Worm (Caenorhabditis elegans) whole organism, L4/young adult: ENCODE results near the gene dyn-1.

Experiments
- W03F9.2 ChIP-seq: fragments of 150-350 bp; optimal IDR thresholded peaks from 2 replicates; lab custom pipeline; 2014; ENCODE audit warnings: missing biosample characterization, missing genetic modification characterization
- dao-5 ChIP-seq: sonication (generic microtip); optimal IDR thresholded peaks from 2 replicates; lab custom pipeline; 2016; ENCODE audit warnings: missing genotype, missing genetic modification characterization, moderate library complexity, missing compliant biosample characterization
- him-1 ChIP-seq: sonication (generic microtip); optimal IDR thresholded peaks from 2 replicates; lab custom pipeline; 2016; ENCODE audit warnings: missing genotype, missing genetic modification reagents, missing genetic modification characterization, missing compliant biosample characterization

The dyn-1 gene

DNA sequence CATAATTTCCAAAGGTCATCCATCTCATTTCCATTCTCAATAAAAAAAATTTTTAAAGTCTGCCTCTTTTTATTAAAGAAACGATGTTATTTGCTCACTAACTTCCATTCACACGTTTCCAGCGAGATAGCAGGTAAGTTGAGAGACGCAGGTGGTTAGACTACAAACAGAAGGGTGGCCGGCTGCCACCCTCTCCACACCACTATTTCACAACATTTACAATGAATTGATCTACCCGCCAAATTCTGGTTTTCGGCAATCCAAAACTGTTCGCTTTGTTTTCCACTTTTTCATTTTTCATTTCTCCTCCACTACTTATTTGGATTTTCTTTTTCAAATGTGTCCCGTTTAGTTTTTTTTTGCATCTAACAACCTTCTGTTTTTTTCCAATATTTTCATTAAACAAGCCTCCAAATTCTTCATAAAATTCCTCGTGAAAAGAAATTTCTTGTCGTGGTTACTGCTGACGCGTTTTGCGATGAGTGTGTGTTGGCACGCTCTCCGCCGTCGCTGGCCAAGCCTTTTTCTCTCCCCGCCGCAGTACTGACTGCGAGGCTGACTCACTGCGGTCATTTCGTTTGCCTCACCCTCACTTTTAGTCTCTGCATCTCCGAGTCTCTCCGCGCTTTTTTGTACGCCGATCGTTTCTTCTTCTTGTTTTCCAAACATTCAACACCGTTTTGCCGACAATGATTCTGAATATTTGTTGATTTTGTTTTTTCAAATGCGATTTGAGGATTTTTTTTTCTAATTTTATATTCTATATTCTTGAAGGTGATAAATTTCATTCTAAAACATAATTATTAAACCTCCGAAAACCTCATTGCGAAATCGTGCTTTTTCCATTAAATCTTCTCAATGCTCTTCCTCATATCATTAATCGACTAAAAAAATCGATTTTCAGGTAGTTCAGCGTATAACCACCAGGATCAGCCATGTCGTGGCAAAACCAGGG is at the start of gene dyn-1:
dyn-1 (plus strand) TSS at position 905 of the 955 bp plus-strand sequence.
- no peak for TF ChIP-seq dao-5 (tag; lab: Kevin White, UChicago)
- no peak for TF ChIP-seq him-1 (tag; lab: Kevin White, UChicago)
- TF ChIP-seq W03F9.2 (tag; lab: Kevin White, UChicago): peak; percentile 14

DNA sequence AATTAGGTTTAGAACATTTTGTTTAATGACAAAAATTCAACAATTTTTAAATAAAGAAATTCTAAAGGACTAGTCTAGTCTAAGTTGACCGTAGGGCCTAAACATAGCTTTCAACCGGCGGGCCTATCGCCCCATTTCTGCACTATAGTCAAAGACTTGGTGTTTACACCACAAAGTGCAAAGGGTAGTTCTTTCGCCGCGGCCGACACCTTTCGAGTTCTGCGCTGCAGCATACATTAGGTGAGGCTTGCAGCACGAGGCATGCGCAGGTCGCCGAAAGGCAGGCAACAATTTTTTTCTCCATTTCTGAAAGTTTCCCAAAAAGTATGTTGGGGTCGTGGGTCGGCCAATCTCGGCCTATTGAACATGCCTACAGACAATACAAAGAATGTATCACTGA is 40.2 kb upstream of the dyn-1 start:
- TF ChIP-seq dao-5 (tag; lab: Kevin White, UChicago) (no peak), him-1 (tag; lab: Kevin White, UChicago) (no peak), W03F9.2 (tag; lab: Kevin White, UChicago) (no peak)

DNA sequence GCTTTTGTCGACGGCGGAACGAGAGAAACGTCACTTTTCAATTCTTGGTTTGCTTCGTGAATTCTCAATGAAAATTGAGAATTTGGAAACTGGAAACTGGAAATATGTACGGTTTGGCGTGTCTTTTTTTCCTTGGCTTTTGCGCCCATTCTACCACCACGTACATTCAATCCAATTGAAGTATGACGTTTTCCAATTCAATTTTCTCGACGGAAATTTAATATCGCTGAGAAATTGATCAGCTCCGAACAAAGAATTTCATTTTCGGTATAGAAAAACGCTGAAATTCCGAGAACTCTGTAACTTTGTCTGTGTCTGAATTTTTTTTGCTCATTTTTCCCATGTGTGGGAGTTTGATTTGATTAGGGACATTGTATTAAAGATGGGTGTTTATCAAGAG is 35.4 kb upstream of the dyn-1 start:
- TF ChIP-seq him-1 (tag; lab: Kevin White, UChicago): no peak
- no peak for TF ChIP-seq dao-5 (tag; lab: Kevin White, UChicago)
- no peak for TF ChIP-seq W03F9.2 (tag; lab: Kevin White, UChicago)

DNA sequence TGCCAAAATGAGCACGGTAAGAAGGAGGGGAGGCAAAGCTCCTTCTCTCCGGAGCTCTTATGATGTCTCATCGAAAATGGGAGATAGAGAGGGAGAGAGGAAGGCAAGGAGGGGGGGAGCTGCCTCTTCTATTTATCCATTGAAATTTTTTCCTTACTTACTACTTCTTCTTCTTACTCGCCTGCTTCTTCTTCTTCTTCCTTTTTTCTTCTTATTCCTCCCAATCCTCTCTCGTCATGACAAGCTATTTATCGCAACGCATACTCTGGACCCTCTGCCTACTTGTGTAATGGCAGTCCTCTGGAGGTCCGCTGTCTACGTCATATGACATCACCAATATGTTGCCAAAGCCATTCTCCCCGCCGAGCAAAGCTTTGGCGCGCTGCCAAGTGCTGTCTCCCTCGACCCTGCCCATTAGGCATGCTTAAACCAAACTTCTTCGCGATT is 33.5 kb upstream of the dyn-1 start:
- TF ChIP-seq him-1 (tag; lab: Kevin White, UChicago) (peak; percentile 72), W03F9.2 (tag; lab: Kevin White, UChicago) (no peak), dao-5 (tag; lab: Kevin White, UChicago) (no peak)

DNA sequence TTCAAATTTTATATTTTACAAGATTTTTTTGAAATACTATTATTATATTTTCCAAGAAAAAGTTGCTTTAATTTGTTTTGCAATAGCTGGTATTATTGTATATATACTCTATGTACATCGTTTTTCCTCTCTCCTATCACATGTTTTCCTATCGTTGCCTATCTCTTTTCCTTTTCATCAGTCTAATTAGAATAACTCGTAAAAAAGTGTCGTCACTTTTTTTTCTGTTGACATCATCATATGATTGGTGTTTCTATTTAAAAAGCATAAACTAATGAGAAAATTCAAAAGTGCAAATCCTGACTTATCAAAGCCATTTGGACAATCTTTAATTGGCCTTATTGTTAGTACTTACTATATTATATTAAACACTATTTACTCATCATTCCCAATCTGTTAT is 32.7 kb upstream of the dyn-1 start:
- TF ChIP-seq him-1 (tag; lab: Kevin White, UChicago) (no peak), dao-5 (tag; lab: Kevin White, UChicago) (no peak), W03F9.2 (tag; lab: Kevin White, UChicago) (no peak)

DNA sequence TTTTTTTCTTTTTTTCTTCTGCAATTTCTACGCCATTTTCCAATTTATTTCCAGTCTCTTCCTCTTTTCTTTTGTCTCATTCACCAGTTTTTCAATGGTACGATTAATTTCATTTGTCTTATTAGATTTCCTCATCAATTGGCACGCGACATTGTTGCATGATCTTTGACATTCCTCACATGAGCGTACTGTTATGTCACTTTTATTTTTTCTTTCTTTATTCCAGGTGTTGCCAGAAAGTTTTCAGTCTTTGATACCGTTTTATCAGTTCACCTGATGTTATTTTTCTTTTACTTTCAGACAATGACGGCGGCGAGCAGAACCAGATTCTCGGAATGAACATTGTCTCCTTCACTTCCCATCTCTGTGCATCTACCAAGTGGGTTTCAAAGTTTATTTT is 31.3 kb upstream of the dyn-1 start, which contains the start of the genes olrn-1 and C02C6.14:
olrn-1 (plus strand) TSS at position 301 of the 400 bp plus-strand sequence.
C02C6.14 (plus strand) TSS at position 304 of the 400 bp plus-strand sequence.
- TF ChIP-seq W03F9.2 (tag; lab: Kevin White, UChicago): no peak
- no peak for TF ChIP-seq him-1 (tag; lab: Kevin White, UChicago)
- no peak for TF ChIP-seq dao-5 (tag; lab: Kevin White, UChicago)

DNA sequence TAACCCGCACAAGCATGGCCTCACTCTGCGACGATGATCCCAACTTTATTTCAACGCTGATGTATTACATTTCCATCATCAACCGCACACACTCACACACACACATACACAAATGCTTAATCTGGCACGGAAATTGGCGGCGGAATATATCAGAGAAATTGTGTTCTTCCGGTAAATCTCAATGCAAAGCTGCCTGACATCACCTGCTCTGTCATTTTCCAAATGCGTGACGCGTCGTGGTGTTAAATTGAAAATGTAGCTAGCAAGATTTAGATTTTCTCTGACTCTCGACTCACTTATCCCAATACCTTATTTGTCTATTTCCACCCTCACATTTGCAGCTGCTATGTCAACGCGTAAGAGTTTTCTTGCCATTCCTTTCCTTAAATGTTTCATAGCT is 29.4 kb upstream of the dyn-1 start:
- no peak for TF ChIP-seq him-1 (tag; lab: Kevin White, UChicago)
- TF ChIP-seq W03F9.2 (tag; lab: Kevin White, UChicago): no peak
- TF ChIP-seq dao-5 (tag; lab: Kevin White, UChicago): no peak

DNA sequence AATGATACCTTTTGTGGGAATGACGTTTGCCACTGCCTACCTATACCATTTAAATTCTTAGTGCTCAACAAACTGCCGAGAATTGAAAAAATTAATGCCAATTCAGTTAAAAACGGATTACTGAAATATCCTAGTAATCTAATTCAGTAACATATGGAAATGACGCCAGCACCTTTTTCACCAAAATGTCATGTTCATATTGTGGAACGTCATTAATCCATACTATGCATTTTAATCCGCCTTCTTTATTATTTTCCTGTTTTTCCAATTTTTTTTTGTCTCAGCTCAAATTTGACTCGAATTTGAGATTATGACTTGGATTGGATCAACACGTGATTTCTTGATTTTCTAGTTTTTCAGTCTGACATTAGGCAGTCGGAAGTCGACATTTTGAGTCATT is 27.3 kb upstream of the dyn-1 start:
- no peak for TF ChIP-seq W03F9.2 (tag; lab: Kevin White, UChicago)
- no peak for TF ChIP-seq him-1 (tag; lab: Kevin White, UChicago)
- TF ChIP-seq dao-5 (tag; lab: Kevin White, UChicago): no peak

DNA sequence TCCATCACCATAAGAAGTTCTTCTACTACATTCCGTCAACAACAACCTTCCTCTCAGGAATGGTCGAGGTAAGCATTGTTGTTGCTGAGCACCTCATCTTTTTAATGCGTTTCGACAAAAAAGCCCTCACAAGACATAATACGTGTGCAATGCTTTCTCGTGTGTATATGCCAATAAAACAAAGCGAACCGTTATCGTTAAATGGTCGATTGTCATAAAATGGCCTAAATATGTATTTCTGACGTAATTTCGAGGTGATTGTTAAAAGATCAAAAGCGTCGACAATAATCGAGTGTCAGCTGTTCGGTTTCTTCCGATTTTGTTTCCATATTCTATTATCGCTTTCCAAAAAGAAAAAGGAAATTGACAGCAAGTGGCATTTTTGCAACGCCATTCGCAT is 24.0 kb upstream of the dyn-1 start:
- no peak for TF ChIP-seq dao-5 (tag; lab: Kevin White, UChicago)
- TF ChIP-seq him-1 (tag; lab: Kevin White, UChicago): no peak
- TF ChIP-seq W03F9.2 (tag; lab: Kevin White, UChicago): no peak

DNA sequence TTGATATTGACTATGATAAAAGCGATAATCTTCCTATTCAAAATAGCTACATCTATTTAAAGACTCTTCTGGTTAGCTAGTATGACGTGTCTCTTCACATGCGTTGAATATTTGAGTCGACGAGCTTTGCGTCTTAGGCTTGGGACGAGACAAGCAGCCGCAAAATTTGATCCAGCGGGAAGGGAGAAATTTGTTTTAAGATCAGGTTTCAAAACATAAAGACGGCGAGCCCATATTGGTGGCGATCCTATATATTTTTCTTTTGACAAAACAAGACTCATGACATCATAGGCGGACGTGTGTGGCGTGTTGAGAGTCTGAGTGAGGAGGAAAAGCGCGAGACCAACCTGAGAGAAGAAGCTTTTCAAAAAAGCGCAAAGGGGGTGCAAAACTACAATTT is 23.2 kb upstream of the dyn-1 start:
- TF ChIP-seq him-1 (tag; lab: Kevin White, UChicago) (no peak), W03F9.2 (tag; lab: Kevin White, UChicago) (no peak), dao-5 (tag; lab: Kevin White, UChicago) (no peak)

DNA sequence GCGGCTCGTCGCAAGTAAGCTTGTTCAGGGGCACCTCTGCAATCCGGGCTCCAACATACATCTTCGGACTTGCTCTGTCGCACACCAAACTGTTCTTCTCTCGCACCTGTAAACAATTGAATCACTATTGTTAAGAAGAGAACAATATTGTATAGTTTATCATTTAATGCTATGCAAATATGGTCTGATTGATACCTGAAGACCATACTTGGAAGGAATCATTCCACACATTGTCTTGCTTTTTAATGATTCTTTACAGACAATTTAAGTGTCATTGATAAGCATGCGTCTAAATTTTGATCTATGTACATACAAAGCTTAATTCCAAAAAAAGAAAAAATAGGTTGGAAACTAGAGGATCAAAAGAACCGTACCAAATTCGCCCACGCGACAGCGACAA is 21.7 kb upstream of the dyn-1 start:
- TF ChIP-seq W03F9.2 (tag; lab: Kevin White, UChicago) (no peak), dao-5 (tag; lab: Kevin White, UChicago) (no peak), him-1 (tag; lab: Kevin White, UChicago) (no peak)

DNA sequence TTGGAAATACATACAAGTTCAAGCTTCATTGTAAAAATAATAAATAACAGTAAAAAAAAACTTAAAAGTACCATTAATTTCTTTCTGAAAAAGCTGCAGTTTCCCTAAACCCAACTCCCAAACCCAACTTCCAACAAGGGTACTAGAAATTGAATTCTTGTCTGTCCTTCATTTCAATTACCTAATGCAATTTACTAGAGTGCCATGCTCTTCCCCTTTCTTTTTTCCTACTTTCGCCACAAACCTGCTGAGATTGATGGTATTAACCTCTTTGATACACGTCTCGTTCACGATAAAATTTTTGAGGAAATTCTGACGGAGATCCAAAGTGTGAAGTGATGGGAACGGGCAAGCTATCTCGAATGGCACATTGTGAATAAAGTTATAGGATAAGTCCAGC is 20.8 kb upstream of the dyn-1 start:
- TF ChIP-seq W03F9.2 (tag; lab: Kevin White, UChicago) (no peak), him-1 (tag; lab: Kevin White, UChicago) (no peak)

DNA sequence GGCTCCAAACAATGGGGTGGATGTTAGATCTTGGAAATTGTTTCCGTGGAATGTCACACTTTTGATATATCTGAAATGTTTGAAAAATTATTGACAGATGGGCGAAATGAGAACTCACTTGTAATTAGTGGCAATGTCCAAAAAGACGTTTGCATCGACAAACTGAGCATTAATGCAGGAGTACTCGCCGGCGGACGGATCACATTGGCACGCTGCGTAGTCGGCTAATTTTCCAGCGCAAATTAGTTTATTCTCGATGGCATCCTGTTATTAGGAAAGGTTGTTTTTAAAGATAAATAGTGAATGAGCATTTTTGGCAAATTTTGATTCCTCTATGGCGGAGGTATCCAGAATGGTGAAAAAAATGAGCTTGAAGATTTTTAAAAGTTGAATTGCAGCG is 17.9 kb upstream of the dyn-1 start:
- TF ChIP-seq dao-5 (tag; lab: Kevin White, UChicago): no peak
- TF ChIP-seq W03F9.2 (tag; lab: Kevin White, UChicago): no peak
- no peak for TF ChIP-seq him-1 (tag; lab: Kevin White, UChicago)
